Worm (Caenorhabditis elegans): ENCODE results near the gene fbxb-78.

DNA sequence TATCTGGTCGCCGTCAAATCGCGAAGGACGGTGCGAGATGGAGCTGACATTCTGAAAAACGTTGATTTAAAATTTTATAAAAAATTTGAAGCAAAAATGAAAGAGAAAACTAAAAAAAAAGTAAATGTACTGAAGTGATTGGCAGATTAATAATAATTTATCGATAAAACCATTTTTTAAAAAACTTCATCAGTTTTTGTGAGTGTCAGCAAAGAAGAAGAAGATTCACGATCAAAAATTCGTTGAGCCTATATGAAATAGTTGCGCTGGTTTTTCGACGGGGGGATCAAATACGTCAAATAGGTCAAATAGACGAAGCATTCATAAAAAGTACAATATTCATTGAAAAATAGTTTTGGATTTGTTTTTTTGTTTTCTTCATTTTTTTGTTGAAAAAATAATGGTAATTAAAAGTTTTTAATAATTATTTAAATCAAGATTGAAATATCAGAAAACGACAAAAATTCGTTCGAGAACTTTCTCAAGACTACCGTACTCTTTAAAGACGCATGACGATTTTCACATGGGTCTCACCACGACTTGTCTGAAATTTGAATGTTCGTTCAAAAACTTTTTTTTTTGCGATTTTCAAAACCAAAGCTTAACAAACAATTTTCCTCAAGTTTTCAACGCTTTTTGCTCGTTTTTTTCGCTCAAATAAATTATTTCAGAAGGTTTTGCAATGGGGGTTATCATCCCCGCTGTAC lies 23.2 kb downstream of the fbxb-78 start, which contains the start of the genes memi-1 and cyp-31A3:
- no peak for TF ChIP-seq tbx-37 (GFP tag; conservative IDR thresholded peaks at IDR 0.05)
- TF ChIP-seq ama-1 (optimal IDR thresholded peaks at IDR 0.05) = no peak
- no peak for TF ChIP-seq hnd-1 (tag; optimal IDR thresholded peaks at IDR 0.05)
- no peak for TF ChIP-seq pes-1 (GFP tag; IDR thresholded peaks at IDR 0.05)
- no peak for TF ChIP-seq ets-7 (tag; optimal IDR thresholded peaks at IDR 0.05)
- no peak for TF ChIP-seq tbx-11 (GFP tag; IDR thresholded peaks at IDR 0.05)
